Fruit fly (Drosophila melanogaster): Measurements from ENCODE around the gene Myt1.

Myt1 gene

DNA sequence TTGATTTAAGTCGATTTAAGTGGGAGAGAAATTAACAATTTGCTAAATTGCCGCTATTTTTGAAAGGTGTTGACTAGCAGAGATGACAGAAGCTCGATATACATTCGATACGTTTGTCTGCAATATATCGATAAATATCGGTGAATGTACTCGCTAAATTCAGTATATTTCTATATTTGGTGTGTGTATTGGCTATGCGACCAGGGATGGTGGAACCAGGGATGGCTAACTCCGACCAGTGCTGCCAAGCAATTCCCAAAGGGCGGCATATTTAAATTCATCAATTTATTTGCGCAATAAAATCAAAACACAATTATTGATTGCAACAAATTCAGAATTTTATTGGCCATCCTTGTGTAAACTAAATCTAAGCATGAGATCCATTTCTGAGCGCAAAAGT is 33.6 kb upstream of the Myt1 start, which contains the start of gene mad2 (continued):
- no peak for TF ChIP-seq slou (GFP tag; optimal IDR thresholded peaks at IDR 0.05)
- TF ChIP-seq amos (GFP tag; IDR thresholded peaks at IDR 0.05; ENCODE audit: partially characterized antibody), result peak; percentile 75
- TF ChIP-seq CG6272 (GFP tag; IDR thresholded peaks at IDR 0.05), result peak; percentile 48; the same call in 1 of the 2 replicates
- no peak for TF ChIP-seq CG4730 (GFP tag; IDR thresholded peaks at IDR 0.05)
- peak; percentile 39 for TF ChIP-seq MESR4 (GFP tag; optimal IDR thresholded peaks at IDR 0.05)
- TF ChIP-seq CG12391 (tag; optimal IDR thresholded peaks at IDR 0.05), result peak; percentile 49
- peak; percentile 74 for TF ChIP-seq CG6791 (GFP tag; IDR thresholded peaks at IDR 0.05; ENCODE audit: partially characterized antibody)
- TF ChIP-seq CrebB (tag; optimal IDR thresholded peaks at IDR 0.05), result peak; percentile 33
- no peak for TF ChIP-seq HLH54F (GFP tag; optimal IDR thresholded peaks at IDR 0.05)
- no peak for TF ChIP-seq Ptx1 (GFP tag; IDR thresholded peaks at IDR 0.05)
- TF ChIP-seq CG15011 (GFP tag; optimal IDR thresholded peaks at IDR 0.05), result no peak
- TF ChIP-seq unc-4 (GFP tag; IDR thresholded peaks at IDR 0.05; ENCODE audit: partially characterized antibody), result peak; percentile 74
- TF ChIP-seq CG14441 (GFP tag; IDR thresholded peaks at IDR 0.05), result 0 out of 2 replicates have a peak, but pooled peaks have one; percentile 19
- TF ChIP-seq maf-S (GFP tag; optimal IDR thresholded peaks at IDR 0.05), result peak; percentile 5
- peak; percentile 94 for TF ChIP-seq Sry-δ (GFP tag; optimal IDR thresholded peaks at IDR 0.05)
- TF ChIP-seq onecut (GFP tag; IDR thresholded peaks at IDR 0.05), result peak; percentile 34; the same call in 1 of the 2 replicates
- no peak for TF ChIP-seq grn (GFP tag; optimal IDR thresholded peaks at IDR 0.05)
- TF ChIP-seq odd (GFP tag; optimal IDR thresholded peaks at IDR 0.05), result no peak
- TF ChIP-seq D19A (tag; optimal IDR thresholded peaks at IDR 0.05), result no peak
- no peak for TF ChIP-seq Dfd (GFP tag; optimal IDR thresholded peaks at IDR 0.05)
- TF ChIP-seq CG10565 (GFP tag; optimal IDR thresholded peaks at IDR 0.05), result no peak
- no peak for TF ChIP-seq CG12219 (GFP tag; optimal IDR thresholded peaks at IDR 0.05)
- TF ChIP-seq otp (GFP tag; IDR thresholded peaks at IDR 0.05), result no peak
- peak; percentile 46 for TF ChIP-seq CG11504 (tag; optimal IDR thresholded peaks at IDR 0.05)
- peak; percentile 65 for TF ChIP-seq Sin3A (optimal IDR thresholded peaks at IDR 0.05)
- peak; percentile 38; the same call in 1 of the 3 replicates for TF ChIP-seq row (GFP tag; IDR thresholded peaks at IDR 0.05)
- TF ChIP-seq chif (GFP tag; optimal IDR thresholded peaks at IDR 0.05), result peak; percentile 9 to 28
- TF ChIP-seq CG2202 (tag; optimal IDR thresholded peaks at IDR 0.05), result peak; percentile 47
- no peak for TF ChIP-seq scrt (GFP tag; optimal IDR thresholded peaks at IDR 0.05)
- no peak for TF ChIP-seq CG8290 (GFP tag; optimal IDR thresholded peaks at IDR 0.05)
- peak in 1 of 2 experiments; percentile 92 for TF ChIP-seq CG8290 (tag; optimal IDR thresholded peaks at IDR 0.05)
- peak; percentile 19 for TF ChIP-seq mam (GFP tag; optimal IDR thresholded peaks at IDR 0.05)
- TF ChIP-seq HLH4C (GFP tag; IDR thresholded peaks at IDR 0.05; ENCODE audit: partially characterized antibody), result peak; percentile 65
- TF ChIP-seq gcm2 (GFP tag; optimal IDR thresholded peaks at IDR 0.05), result no peak
- no peak for TF ChIP-seq CG7745 (tag; optimal IDR thresholded peaks at IDR 0.05)
- no peak for TF ChIP-seq pros (GFP tag; optimal IDR thresholded peaks at IDR 0.05)
- TF ChIP-seq pb (GFP tag; optimal IDR thresholded peaks at IDR 0.05), result no peak
- TF ChIP-seq gfzf (GFP tag; optimal IDR thresholded peaks at IDR 0.05), result peak; percentile 88
- TF ChIP-seq CG3281 (GFP tag; optimal IDR thresholded peaks at IDR 0.05), result no peak
- peak; percentile 43; the same call in 1 of the 3 replicates for TF ChIP-seq CG14860 (GFP tag; IDR thresholded peaks at IDR 0.05; ENCODE audit: partially characterized antibody)
- TF ChIP-seq C15 (GFP tag; IDR thresholded peaks at IDR 0.05), result no peak
- peak; percentile 45; the same call in 1 of the 3 replicates for TF ChIP-seq Dbx (GFP tag; IDR thresholded peaks at IDR 0.05)
- no peak for TF ChIP-seq kah (GFP tag; optimal IDR thresholded peaks at IDR 0.05)
- peak; percentile 69 for TF ChIP-seq CoRest (tag; optimal IDR thresholded peaks at IDR 0.05)
- peak; percentile 56 for TF ChIP-seq pho (GFP tag; optimal IDR thresholded peaks at IDR 0.05)
- no peak for TF ChIP-seq Deaf1 (tag; optimal IDR thresholded peaks at IDR 0.05)
- peak; percentile 92 for TF ChIP-seq CG9797 (GFP tag; optimal IDR thresholded peaks at IDR 0.05)
- TF ChIP-seq sens (GFP tag), result peak; percentile 24
- peak; percentile 28 for TF ChIP-seq Nf-YC (tag; optimal IDR thresholded peaks at IDR 0.05)
- TF ChIP-seq tup (GFP tag; optimal IDR thresholded peaks at IDR 0.05), result no peak
- TF ChIP-seq knrl (GFP tag; IDR thresholded peaks at IDR 0.05; ENCODE audit: partially characterized antibody), result peak; percentile 63; the same call in 2 of the 3 replicates

Measured in whole organism, embryonic.